Worm (Caenorhabditis elegans) whole organism, young adult: ENCODE results near the gene lpr-5.

Experiments
- B0019.2 ChIP-seq: fragments of 200-800 bp; sonication (Bioruptor generic); conservative IDR thresholded peaks from 2 replicates; pipeline ENCODE4 v1.3.6; 2022; ENCODE audit warnings: missing genetic modification reagents, missing genetic modification characterization, missing compliant biosample characterization
- B0261.1 ChIP-seq: sonication (generic microtip); optimal IDR thresholded peaks from 2 replicates; lab custom pipeline; 2016; ENCODE audit warnings: mild to moderate bottlenecking, missing genetic modification characterization, moderate library complexity, missing compliant biosample characterization
- F52B5.7 ChIP-seq: sonication (generic microtip); optimal IDR thresholded peaks from 2 replicates; lab custom pipeline; 2016; ENCODE audit warnings: mild to moderate bottlenecking, missing genetic modification characterization, missing compliant biosample characterization
- Y53F4B.3 ChIP-seq: fragments of 200-800 bp; sonication (Bioruptor generic); IDR thresholded peaks from 2 replicates; pipeline ENCODE4 v1.3.6; 2022; ENCODE audit warnings: missing genetic modification reagents, missing genetic modification characterization, missing compliant biosample characterization
- ZK185.1 ChIP-seq: sonication (generic microtip); optimal IDR thresholded peaks from 2 replicates; lab custom pipeline; 2016; ENCODE audit warnings: mild to moderate bottlenecking, missing genetic modification characterization, missing compliant biosample characterization; ENCODE audit not compliant: poor library complexity, severe bottlenecking
- aptf-2 ChIP-seq: fragments of 200-800 bp; sonication (Bioruptor generic); conservative IDR thresholded peaks from 2 replicates; pipeline ENCODE4 v1.3.6; 2022; ENCODE audit warnings: missing genetic modification reagents, missing genetic modification characterization, missing compliant biosample characterization
- atf-7 ChIP-seq: sonication (generic microtip); optimal IDR thresholded peaks from 2 replicates; lab custom pipeline; 2017; ENCODE audit warnings: mild to moderate bottlenecking, missing genetic modification characterization, missing compliant biosample characterization
- ceh-100 ChIP-seq: fragments of 200-800 bp; sonication (Bioruptor generic); IDR thresholded peaks from 2 replicates; pipeline ENCODE4 v1.3.6; 2022; ENCODE audit warnings: missing genetic modification reagents, missing genetic modification characterization, missing compliant biosample characterization
- ceh-27 ChIP-seq: fragments of 200-800 bp; sonication (Bioruptor generic); optimal IDR thresholded peaks from 2 replicates; lab custom pipeline; 2018; ENCODE audit warnings: mild to moderate bottlenecking, missing genetic modification characterization, moderate library complexity, missing compliant biosample characterization
- chd-7 ChIP-seq: sonication (generic microtip); optimal IDR thresholded peaks from 2 replicates; lab custom pipeline; 2016; ENCODE audit warnings: mild to moderate bottlenecking, missing genetic modification characterization, moderate library complexity, missing compliant biosample characterization
- dox-1 ChIP-seq: fragments of 200-800 bp; sonication (Bioruptor generic); IDR thresholded peaks from 2 replicates; pipeline ENCODE4 v1.3.6; 2022; ENCODE audit warnings: missing genetic modification reagents, missing genetic modification characterization, missing compliant biosample characterization
- dpff-1 ChIP-seq: sonication (generic microtip); optimal IDR thresholded peaks from 2 replicates; lab custom pipeline; 2017; ENCODE audit warnings: mild to moderate bottlenecking, missing genetic modification characterization, missing compliant biosample characterization
- egrh-3 ChIP-seq: fragments of 200-800 bp; sonication (Bioruptor generic); IDR thresholded peaks from 2 replicates; pipeline ENCODE4 v1.3.6; 2022; ENCODE audit warnings: missing genetic modification reagents, missing genetic modification characterization, missing compliant biosample characterization
- ekl-4 ChIP-seq: fragments of 200-800 bp; sonication (Bioruptor generic); IDR thresholded peaks from 2 replicates; pipeline ENCODE4 v1.3.6; 2022; ENCODE audit warnings: missing genetic modification reagents, missing genetic modification characterization, missing compliant biosample characterization
- ets-4 ChIP-seq: fragments of 200-800 bp; sonication (Bioruptor generic); optimal IDR thresholded peaks from 2 replicates; lab custom pipeline; 2018; ENCODE audit warnings: mild to moderate bottlenecking, missing genetic modification characterization, missing compliant biosample characterization
- gei-17 ChIP-seq: fragments of 200-800 bp; sonication (Bioruptor generic); optimal IDR thresholded peaks from 2 replicates; lab custom pipeline; 2018; ENCODE audit warnings: mild to moderate bottlenecking, missing genetic modification characterization, missing compliant biosample characterization
- hsf-1 ChIP-seq: fragments of 200-800 bp; sonication (Bioruptor generic); IDR thresholded peaks from 2 replicates; pipeline ENCODE4 v1.3.6; 2022; ENCODE audit warnings: missing genetic modification reagents, missing genetic modification characterization, missing compliant biosample characterization
- lag-1 ChIP-seq: fragments of 200-800 bp; sonication (Bioruptor generic); IDR thresholded peaks from 2 replicates; pipeline ENCODE4 v1.3.6; 2022; ENCODE audit warnings: missing genetic modification reagents, missing genetic modification characterization, missing compliant biosample characterization
- let-607 ChIP-seq, 2 experiments: fragments of 200-800 bp in 1 of 2; sonication (Bioruptor generic) in 1 of 2; sonication (generic microtip) in 1 of 2; optimal IDR thresholded peaks; 2 replicates each; lab custom pipeline; 2016 to 2018; ENCODE audit warnings: mild to moderate bottlenecking in 2 of 2, missing compliant biosample characterization in 2 of 2, missing genetic modification characterization in 2 of 2, moderate library complexity in 2 of 2, missing genotype in 1 of 2
- lin-35 ChIP-seq, 3 experiments: fragments of 150-350 bp in 2 of 3; sonication (generic microtip) in 1 of 3; optimal IDR thresholded peaks; 2 replicates each; lab custom pipeline; 2014 to 2018; ENCODE audit warnings: missing biosample characterization in 3 of 3, missing genetic modification characterization in 3 of 3, missing genetic modification reagents in 3 of 3
- mxl-1 ChIP-seq: sonication (generic microtip); optimal IDR thresholded peaks from 2 replicates; lab custom pipeline; 2016; ENCODE audit warnings: missing genetic modification characterization, missing compliant biosample characterization
- nhr-80 ChIP-seq: sonication (generic microtip); optimal IDR thresholded peaks from 2 replicates; lab custom pipeline; 2016; ENCODE audit warnings: missing genetic modification characterization, missing compliant biosample characterization
- pbrm-1 ChIP-seq: fragments of 200-800 bp; sonication (Bioruptor generic); IDR thresholded peaks from 2 replicates; pipeline ENCODE4 v1.3.6; 2022; ENCODE audit warnings: missing genetic modification reagents, missing genetic modification characterization, missing compliant biosample characterization
- pha-4 ChIP-seq: fragments of 150-350 bp; sonication (generic microtip); optimal IDR thresholded peaks from 2 replicates; lab custom pipeline; 2014; ENCODE audit warnings: missing biosample characterization, missing genetic modification reagents, missing genetic modification characterization
- rec-8 ChIP-seq, 2 experiments: sonication (generic microtip); optimal IDR thresholded peaks; 2 replicates each; lab custom pipeline; 2016; ENCODE audit warnings: mild to moderate bottlenecking in 2 of 2, missing genetic modification characterization in 2 of 2, missing genetic modification reagents in 2 of 2, missing genotype in 2 of 2, missing biosample characterization in 1 of 2, missing compliant biosample characterization in 1 of 2, moderate library complexity in 1 of 2
- snpc-1.3 ChIP-seq: sonication (generic microtip); optimal IDR thresholded peaks from 2 replicates; lab custom pipeline; 2017; ENCODE audit warnings: missing genetic modification characterization, mild to moderate bottlenecking, missing compliant biosample characterization, antibody characterized with exemption, moderate library complexity, missing genotype, missing genetic modification reagents; ENCODE audit not compliant: insufficient read depth
- snpc-3.4 ChIP-seq: sonication (generic microtip); optimal IDR thresholded peaks from 2 replicates; lab custom pipeline; 2017; ENCODE audit warnings: missing genetic modification characterization, mild to moderate bottlenecking, missing compliant biosample characterization, antibody characterized with exemption, moderate library complexity, missing genotype, missing genetic modification reagents
- snpc-4 ChIP-seq, 5 experiments: fragments of 150-350 bp in 1 of 5; sonication (generic microtip) in 4 of 5; optimal IDR thresholded peaks; 2 replicates each; lab custom pipeline; 2014 to 2018; ENCODE audit warnings: missing genetic modification characterization in 5 of 5, missing biosample characterization in 3 of 5, antibody characterized with exemption in 2 of 5, mild to moderate bottlenecking in 2 of 5, missing compliant biosample characterization in 2 of 5, missing genotype in 2 of 5, moderate library complexity in 2 of 5, missing genetic modification reagents in 1 of 5
- zfh-2 ChIP-seq: fragments of 200-800 bp; sonication (Bioruptor generic); conservative IDR thresholded peaks from 2 replicates; pipeline ENCODE4 v1.3.6; 2022; ENCODE audit warnings: missing genetic modification reagents, missing genetic modification characterization, missing compliant biosample characterization
- zim-3 ChIP-seq: sonication (generic microtip); optimal IDR thresholded peaks from 2 replicates; lab custom pipeline; 2017; ENCODE audit warnings: mild to moderate bottlenecking, missing genetic modification characterization, moderate library complexity, missing compliant biosample characterization
- ztf-28 ChIP-seq: fragments of 200-800 bp; sonication (Bioruptor generic); IDR thresholded peaks from 2 replicates; pipeline ENCODE4 v1.3.6; 2022; ENCODE audit warnings: missing genetic modification reagents, missing genetic modification characterization, missing compliant biosample characterization

The lpr-5 gene

ce11 chrX:11038221-11038620 lies 23.7 kb upstream of the lpr-5 start (continued):
- TF ChIP-seq chd-7 (tag; lab: Kevin White, UChicago), result no peak
- no peak for TF ChIP-seq aptf-2
- TF ChIP-seq, all 124 proteins: peak for 0

ce11 chrX:11042777-11043176 lies 19.1 kb upstream of the lpr-5 start, which contains the start of gene C09F12.3:
Gene C09F12.3 (minus strand): TSS chrX:11042877.
- TF ChIP-seq ZK185.1 (tag; lab: Kevin White, UChicago) (no peak), pbrm-1 (GFP tag; lab: Robert Waterston, UW) (no peak), chd-7 (tag; lab: Kevin White, UChicago) (no peak), dpff-1 (tag; lab: Kevin White, UChicago) (no peak)
- TF ChIP-seq, all 124 proteins: peak for 0

ce11 chrX:11047183-11047582 lies 14.7 kb upstream of the lpr-5 start, which contains the start of gene clc-1:
Gene clc-1 (plus strand): TSS chrX:11047446.
- TF ChIP-seq nhr-80 (tag; lab: Kevin White, UChicago), result peak; percentile 96
- no peak for TF ChIP-seq B0019.2 (GFP tag; lab: Robert Waterston, UW)
- peak in 1 of 2 experiments; percentile 51 for TF ChIP-seq let-607 (tag; optimal IDR thresholded peaks at IDR 0.05; lab: Kevin White, UChicago)
- TF ChIP-seq pha-4 (tag; lab: Kevin White, UChicago), result peak; percentile 64
- TF ChIP-seq hsf-1 (GFP tag; lab: Robert Waterston, UW), result no peak
- TF ChIP-seq dox-1 (GFP tag; lab: Robert Waterston, UW), result peak; percentile 54; the same call in 1 of the 2 replicates
- peak; percentile 72 for TF ChIP-seq atf-7
- TF ChIP-seq ets-4 (GFP tag; lab: Kevin White, UChicago), result peak; percentile 22

- TF ChIP-seq ekl-4 (GFP tag; lab: Robert Waterston, UW) (peak; percentile 50; the same call in 1 of the 2 replicates), egrh-3 (GFP tag; lab: Robert Waterston, UW) (peak; percentile 94), B0019.2 (GFP tag; lab: Robert Waterston, UW) (no peak)
- TF ChIP-seq, all 124 proteins: peak for 2
These were observed 11.6 kb upstream of the lpr-5 start for ce11 chrX:11050335-11050734.

ce11 chrX:11053615-11054014 lies 8.3 kb upstream of the lpr-5 start, which contains the start of gene C09F12.2:
Gene C09F12.2 (plus strand): TSS chrX:11053915.
- TF ChIP-seq B0261.1 (tag; lab: Kevin White, UChicago) (no peak), gei-17 (no peak), F52B5.7 (tag; lab: Kevin White, UChicago) (no peak), Y53F4B.3 (GFP tag; lab: Robert Waterston, UW) (no peak), ceh-27 (GFP tag; lab: Kevin White, UChicago) (no peak), zfh-2 (GFP tag; lab: Robert Waterston, UW) (no peak), snpc-4 (GFP tag; optimal IDR thresholded peaks at IDR 0.05; lab: Kevin White, UChicago) (no peak), snpc-4 (tag; optimal IDR thresholded peaks at IDR 0.05; lab: Kevin White, UChicago) (no peak), snpc-3.4 (tag; lab: Kevin White, UChicago) (no peak), lag-1 (GFP tag; lab: Robert Waterston, UW) (no peak), pbrm-1 (GFP tag; lab: Robert Waterston, UW) (no peak), snpc-1.3 (tag; lab: Kevin White, UChicago) (no peak), ceh-100 (no peak), lin-35 (GFP tag; optimal IDR thresholded peaks at IDR 0.05; lab: Kevin White, UChicago) (no peak), rec-8 (tag; optimal IDR thresholded peaks at IDR 0.05; lab: Kevin White, UChicago) (no peak), ztf-28 (GFP tag; lab: Robert Waterston, UW) (no peak), zim-3 (tag; lab: Kevin White, UChicago) (no peak), mxl-1 (tag; lab: Kevin White, UChicago) (no peak)
